Fruit fly (Drosophila melanogaster) whole organism, embryonic: ENCODE data around the gene pico.

Source experiments
- Blimp-1 ChIP-seq: fragments of 200-800 bp; sonication (Bioruptor generic); optimal IDR thresholded peaks from 3 replicates; lab custom pipeline; 2018; ENCODE audit warnings: missing biosample characterization, missing genetic modification characterization, mild to moderate bottlenecking, moderate library complexity, missing genetic modification reagents
- Bteb2 ChIP-seq: fragments of 200-800 bp; sonication (Bioruptor generic); optimal IDR thresholded peaks from 2 replicates; lab custom pipeline; 2016; ENCODE audit warnings: missing biosample characterization, missing genetic modification characterization
- CG11398 ChIP-seq: fragments of 200-800 bp; sonication (Bioruptor generic); optimal IDR thresholded peaks from 2 replicates; lab custom pipeline; 2016; ENCODE audit warnings: missing biosample characterization, missing genetic modification characterization
- CG12299 ChIP-seq: fragments of 200-800 bp; sonication (Bioruptor generic); optimal IDR thresholded peaks from 2 replicates; lab custom pipeline; 2018; ENCODE audit warnings: missing biosample characterization, mild to moderate bottlenecking, missing genetic modification characterization
- CG13123 ChIP-seq: fragments of 200-800 bp; sonication (Bioruptor generic); optimal IDR thresholded peaks from 2 replicates; lab custom pipeline; 2016; ENCODE audit warnings: missing biosample characterization, missing genetic modification characterization
- CG13894 ChIP-seq: fragments of 200-800 bp; sonication (Bioruptor generic); optimal IDR thresholded peaks from 3 replicates; lab custom pipeline; 2018; ENCODE audit warnings: missing biosample characterization, mild to moderate bottlenecking, missing genetic modification characterization, moderate library complexity
- CG14965 ChIP-seq: fragments of 200-800 bp; sonication (Bioruptor generic); optimal IDR thresholded peaks from 2 replicates; lab custom pipeline; 2016; ENCODE audit warnings: missing biosample characterization, missing genetic modification characterization, borderline replicate concordance
- CG1792 ChIP-seq: fragments of 200-800 bp; sonication (Bioruptor generic); optimal IDR thresholded peaks from 2 replicates; lab custom pipeline; 2016; ENCODE audit warnings: missing biosample characterization, missing genetic modification characterization
- CG30403 ChIP-seq: fragments of 200-800 bp; sonication (Bioruptor generic); optimal IDR thresholded peaks from 3 replicates; lab custom pipeline; 2016; ENCODE audit warnings: missing biosample characterization, missing genetic modification characterization
- CG3163 ChIP-seq: fragments of 200-800 bp; sonication (Bioruptor generic); optimal IDR thresholded peaks from 3 replicates; lab custom pipeline; 2016; ENCODE audit warnings: missing biosample characterization, missing genetic modification characterization
- CG34224 ChIP-seq: fragments of 200-800 bp; sonication (Bioruptor generic); IDR thresholded peaks from 3 replicates; pipeline ENCODE4 v1.3.6; 2022; ENCODE audit warnings: missing biosample characterization, missing genetic modification characterization; ENCODE audit not compliant: partially characterized antibody
- CG34422 ChIP-seq: fragments of 200-800 bp; sonication (Bioruptor generic); IDR thresholded peaks from 3 replicates; pipeline ENCODE4 v1.3.6; 2022; ENCODE audit warnings: missing biosample characterization, missing genetic modification characterization
- CG6272 ChIP-seq: fragments of 200-800 bp; sonication (Bioruptor generic); IDR thresholded peaks from 2 replicates; pipeline ENCODE4 v1.3.6; 2022; ENCODE audit warnings: missing biosample characterization, missing genetic modification characterization
- CG6765 ChIP-seq: fragments of 200-800 bp; sonication (Bioruptor generic); optimal IDR thresholded peaks from 3 replicates; lab custom pipeline; 2017; ENCODE audit warnings: missing biosample characterization, mild to moderate bottlenecking, missing genetic modification characterization
- CG8924 ChIP-seq: fragments of 200-800 bp; optimal IDR thresholded peaks from 3 replicates; lab custom pipeline; 2019; ENCODE audit warnings: missing biosample characterization, mild to moderate bottlenecking, missing genetic modification characterization, moderate library complexity
- CG9727 ChIP-seq: fragments of 200-800 bp; sonication (Bioruptor generic); optimal IDR thresholded peaks from 3 replicates; lab custom pipeline; 2017; ENCODE audit warnings: missing biosample characterization, mild to moderate bottlenecking, missing genetic modification characterization
- CG9797 ChIP-seq: fragments of 200-800 bp; sonication (Bioruptor generic); optimal IDR thresholded peaks from 3 replicates; lab custom pipeline; 2018; ENCODE audit warnings: missing biosample characterization, mild to moderate bottlenecking, missing genetic modification characterization
- Doc3 ChIP-seq: fragments of 200-800 bp; sonication (Bioruptor generic); IDR thresholded peaks from 3 replicates; pipeline ENCODE4 v1.3.6; 2022; ENCODE audit warnings: missing biosample characterization, missing genetic modification characterization; ENCODE audit not compliant: partially characterized antibody
- Eip74EF ChIP-seq, 2 experiments: fragments of 200-800 bp in 1 of 2; fragments of >200 bp in 1 of 2; sonication (Bioruptor generic) in 1 of 2; optimal IDR thresholded peaks; 2 replicates each; lab custom pipeline; 2017 to 2019; ENCODE audit warnings: missing biosample characterization in 2 of 2, missing genetic modification characterization in 2 of 2, mild to moderate bottlenecking in 1 of 2, moderate library complexity in 1 of 2
- H2.0 ChIP-seq: fragments of 200-800 bp; sonication (Bioruptor generic); IDR thresholded peaks from 2 replicates; pipeline ENCODE4 v1.3.6; 2022; ENCODE audit warnings: missing biosample characterization, missing genetic modification characterization
- Hmx ChIP-seq: fragments of 200-800 bp; sonication (Bioruptor generic); optimal IDR thresholded peaks from 2 replicates; lab custom pipeline; 2016; ENCODE audit warnings: missing biosample characterization, missing genetic modification characterization
- Jarid2 ChIP-seq: fragments of 200-800 bp; sonication (Bioruptor generic); optimal IDR thresholded peaks from 3 replicates; lab custom pipeline; 2017; ENCODE audit warnings: mild to moderate bottlenecking, missing biosample characterization, missing genetic modification reagents, missing genetic modification characterization
- Lhr ChIP-seq: fragments of 200-800 bp; sonication (Bioruptor generic); optimal IDR thresholded peaks from 3 replicates; lab custom pipeline; 2017; ENCODE audit warnings: mild to moderate bottlenecking, missing biosample characterization, missing genetic modification reagents, missing genetic modification characterization
- MESR4 ChIP-seq: fragments of 200-800 bp; sonication (Bioruptor generic); optimal IDR thresholded peaks from 2 replicates; lab custom pipeline; 2018; ENCODE audit warnings: missing biosample characterization, mild to moderate bottlenecking, missing genetic modification characterization, moderate library complexity
- Max ChIP-seq: fragments of 200-800 bp; sonication (Bioruptor generic); optimal IDR thresholded peaks from 2 replicates; lab custom pipeline; 2016; ENCODE audit warnings: missing biosample characterization, mild to moderate bottlenecking, missing genetic modification characterization
- NC2β ChIP-seq: fragments of 200-800 bp; sonication (Bioruptor generic); optimal IDR thresholded peaks from 2 replicates; lab custom pipeline; 2016; ENCODE audit warnings: missing biosample characterization, missing genetic modification characterization
- Nf-YA ChIP-seq: fragments of 200-800 bp; sonication (Bioruptor generic); IDR thresholded peaks from 2 replicates; pipeline ENCODE4 v1.3.6; 2022; ENCODE audit warnings: missing biosample characterization, missing genetic modification characterization
- NfI ChIP-seq: fragments of 200-800 bp; sonication (Bioruptor generic); optimal IDR thresholded peaks from 3 replicates; lab custom pipeline; 2018; ENCODE audit warnings: missing biosample characterization, mild to moderate bottlenecking, missing genetic modification characterization, moderate library complexity
- Ptx1 ChIP-seq: fragments of 200-800 bp; sonication (Bioruptor generic); IDR thresholded peaks from 2 replicates; pipeline ENCODE4 v1.3.6; 2022; ENCODE audit warnings: missing biosample characterization, missing genetic modification characterization
- Rfx ChIP-seq: fragments of 200-800 bp; sonication (Bioruptor generic); IDR thresholded peaks from 2 replicates; pipeline ENCODE4 v1.3.6; 2022; ENCODE audit warnings: missing biosample characterization, missing genetic modification characterization
- Spps ChIP-seq: fragments of 200-800 bp; sonication (Bioruptor generic); optimal IDR thresholded peaks from 2 replicates; lab custom pipeline; 2018; ENCODE audit warnings: missing biosample characterization, mild to moderate bottlenecking, missing genetic modification characterization
- amos ChIP-seq: fragments of 200-800 bp; sonication (Bioruptor generic); IDR thresholded peaks from 2 replicates; pipeline ENCODE4 v1.3.6; 2022; ENCODE audit warnings: missing biosample characterization, missing genetic modification characterization; ENCODE audit not compliant: partially characterized antibody
- ase ChIP-seq: fragments of 200-800 bp; sonication (Bioruptor generic); IDR thresholded peaks from 3 replicates; pipeline ENCODE4 v1.3.6; 2022; ENCODE audit warnings: missing biosample characterization, missing genetic modification characterization
- bbx ChIP-seq: fragments of 200-800 bp; sonication (Bioruptor generic); IDR thresholded peaks from 2 replicates; pipeline ENCODE4 v1.3.6; 2022; ENCODE audit warnings: missing biosample characterization, missing genetic modification characterization; ENCODE audit not compliant: partially characterized antibody
- bcd ChIP-seq: fragments of 200-800 bp; sonication (Bioruptor generic); optimal IDR thresholded peaks from 2 replicates; lab custom pipeline; 2017; ENCODE audit warnings: missing biosample characterization, mild to moderate bottlenecking, missing genetic modification characterization
- crol ChIP-seq: fragments of 200-800 bp; sonication (Bioruptor generic); IDR thresholded peaks from 2 replicates; pipeline ENCODE4 v1.3.6; 2022; ENCODE audit warnings: missing biosample characterization, missing genetic modification characterization
- crp ChIP-seq, 2 experiments: fragments of 200-800 bp; sonication (Bioruptor generic); optimal IDR thresholded peaks; 2 replicates in 1 of 2; 3 replicates in 1 of 2; lab custom pipeline; 2017; ENCODE audit warnings: missing biosample characterization in 2 of 2, missing genetic modification characterization in 2 of 2, mild to moderate bottlenecking in 1 of 2, moderate library complexity in 1 of 2
- da ChIP-seq: fragments of 200-800 bp; sonication (Bioruptor generic); optimal IDR thresholded peaks from 2 replicates; lab custom pipeline; 2016; ENCODE audit warnings: missing biosample characterization, missing genetic modification characterization
- dpn ChIP-seq, 2 experiments: fragments of 200-800 bp; sonication (Bioruptor generic); optimal IDR thresholded peaks; 3 replicates each; lab custom pipeline; 2016; ENCODE audit warnings: missing biosample characterization in 2 of 2, missing genetic modification characterization in 2 of 2
- gce ChIP-seq: fragments of 200-800 bp; sonication (Bioruptor generic); IDR thresholded peaks from 3 replicates; pipeline ENCODE4 v1.3.6; 2022; ENCODE audit warnings: missing biosample characterization, missing genetic modification characterization
- jumu ChIP-seq: fragments of 200-800 bp; sonication (Bioruptor generic); optimal IDR thresholded peaks from 3 replicates; lab custom pipeline; 2016; ENCODE audit warnings: missing biosample characterization, missing genetic modification characterization
- mam ChIP-seq: fragments of 200-800 bp; sonication (Bioruptor generic); optimal IDR thresholded peaks from 3 replicates; lab custom pipeline; 2016; ENCODE audit warnings: missing biosample characterization, missing genetic modification characterization
- pita ChIP-seq: fragments of 200-800 bp; sonication (Bioruptor generic); optimal IDR thresholded peaks from 2 replicates; lab custom pipeline; 2017; ENCODE audit warnings: missing biosample characterization, mild to moderate bottlenecking, missing genetic modification characterization
- pzg ChIP-seq: fragments of 200-800 bp; sonication (Bioruptor generic); optimal IDR thresholded peaks from 3 replicates; lab custom pipeline; 2018; ENCODE audit warnings: missing biosample characterization, mild to moderate bottlenecking, missing genetic modification characterization, moderate library complexity
- ranshi ChIP-seq: fragments of 200-800 bp; sonication (Bioruptor generic); IDR thresholded peaks from 2 replicates; pipeline ENCODE4 v1.3.6; 2022; ENCODE audit warnings: missing biosample characterization, missing genetic modification characterization
- sc ChIP-seq, 3 experiments: fragments of >200 bp in 2 of 3; fragments of 200-800 bp in 1 of 3; sonication (Bioruptor generic) in 1 of 3; optimal IDR thresholded peaks; 2 replicates in 2 of 3; 3 replicates in 1 of 3; lab custom pipeline; 2017; ENCODE audit warnings: mild to moderate bottlenecking in 1 of 3, missing biosample characterization in 1 of 3, missing genetic modification characterization in 1 of 3, missing genetic modification reagents in 1 of 3
- schlank ChIP-seq: fragments of 200-800 bp; sonication (Bioruptor generic); optimal IDR thresholded peaks from 2 replicates; lab custom pipeline; 2018; ENCODE audit warnings: missing biosample characterization, mild to moderate bottlenecking, missing genetic modification characterization
- sens ChIP-seq: fragments of 200-800 bp; sonication (Bioruptor generic); peaks from one replicate; lab custom pipeline; 2016; ENCODE audit warnings: missing biosample characterization, missing genetic modification characterization
- sim ChIP-seq: fragments of 200-800 bp; sonication (Bioruptor generic); IDR thresholded peaks from 2 replicates; pipeline ENCODE4 v1.3.6; 2022; ENCODE audit warnings: missing biosample characterization, missing genetic modification characterization
- stwl ChIP-seq: fragments of 200-800 bp; sonication (Bioruptor generic); optimal IDR thresholded peaks from 3 replicates; lab custom pipeline; 2018; ENCODE audit warnings: missing biosample characterization, mild to moderate bottlenecking, missing genetic modification characterization, moderate library complexity
- sug ChIP-seq: fragments of 200-800 bp; optimal IDR thresholded peaks from 2 replicates; lab custom pipeline; 2019; ENCODE audit warnings: missing biosample characterization, mild to moderate bottlenecking, missing genetic modification characterization, moderate library complexity

pico gene

dm6 chrX:19784875-19785274 lies 67.0 kb downstream of the pico start (continued):
- TF ChIP-seq Doc3 (GFP tag; lab: Robert Waterston, UW) (no peak), CG3163 (GFP tag; lab: Kevin White, UChicago) (no peak), pita (GFP tag; lab: Kevin White, UChicago) (no peak), Eip74EF (GFP tag; optimal IDR thresholded peaks at IDR 0.05; lab: Kevin White, UChicago) (no peak), stwl (tag; lab: Kevin White, UChicago) (no peak), bcd (no peak), CG6272 (GFP tag; lab: Robert Waterston, UW) (no peak), Rfx (GFP tag; lab: Robert Waterston, UW) (no peak), ranshi (no peak), CG13123 (GFP tag; lab: Kevin White, UChicago) (no peak), Nf-YA (GFP tag; lab: Robert Waterston, UW) (no peak), pzg (no peak), crol (GFP tag; lab: Robert Waterston, UW) (no peak), dpn (GFP tag; optimal IDR thresholded peaks at IDR 0.05; lab: Kevin White, UChicago) (peak in 1 of 2 experiments; percentile 26), sens (GFP tag; lab: Kevin White, UChicago) (peak; percentile 93), CG34422 (no peak), amos (GFP tag; lab: Robert Waterston, UW) (no peak), Jarid2 (GFP tag; lab: Kevin White, UChicago) (no peak), CG12299 (tag; lab: Kevin White, UChicago) (no peak), CG13894 (tag; lab: Kevin White, UChicago) (no peak), NC2β (GFP tag; lab: Kevin White, UChicago) (no peak), Bteb2 (GFP tag; lab: Kevin White, UChicago) (no peak), crp (GFP tag; optimal IDR thresholded peaks at IDR 0.05; lab: Kevin White, UChicago) (no peak), sug (tag; lab: Kevin White, UChicago) (no peak), CG9727 (GFP tag; lab: Kevin White, UChicago) (no peak), CG11398 (GFP tag; lab: Kevin White, UChicago) (no peak), H2.0 (GFP tag; lab: Robert Waterston, UW) (peak; percentile 29; the same call in 1 of the 2 replicates), gce (GFP tag; lab: Robert Waterston, UW) (no peak), CG34224 (GFP tag; lab: Robert Waterston, UW) (no peak), CG6765 (GFP tag; lab: Kevin White, UChicago) (no peak), Spps (tag; lab: Kevin White, UChicago) (no peak), CG14965 (GFP tag; lab: Kevin White, UChicago) (no peak), jumu (GFP tag; lab: Kevin White, UChicago) (peak; percentile 7), NfI (GFP tag; lab: Kevin White, UChicago) (no peak), CG30403 (peak; percentile 31), sc (optimal IDR thresholded peaks at IDR 0.05; lab: Kevin White, UChicago) (no peak), sc (GFP tag; optimal IDR thresholded peaks at IDR 0.05; lab: Kevin White, UChicago) (peak; percentile 11), Hmx (GFP tag; lab: Kevin White, UChicago) (no peak), schlank (tag; lab: Kevin White, UChicago) (no peak), Blimp-1 (GFP tag; lab: Kevin White, UChicago) (peak; percentile 34), MESR4 (GFP tag; lab: Kevin White, UChicago) (no peak), mam (GFP tag; lab: Kevin White, UChicago) (peak; percentile 29), CG1792 (no peak), da (GFP tag; lab: Kevin White, UChicago) (no peak), Lhr (GFP tag; lab: Kevin White, UChicago) (no peak), Max (GFP tag; lab: Kevin White, UChicago) (no peak), sim (GFP tag; lab: Robert Waterston, UW) (no peak), CG9797 (no peak), bbx (GFP tag; lab: Robert Waterston, UW) (no peak), ase (no peak), CG8924 (no peak), Ptx1 (GFP tag; lab: Robert Waterston, UW) (peak; percentile 40; the same call in 1 of the 2 replicates)
